Worm (Caenorhabditis elegans) whole organism, young adult: Measurements from ENCODE around the gene dpf-1.
"Not testable (repeated sequence)": the region's sequence is repeated elsewhere in the genome, so short reads cannot be mapped to it uniquely, and the experiment has no call there.

Experiments
- B0261.1 ChIP-seq: sonication (generic microtip); optimal IDR thresholded peaks from 2 replicates; lab custom pipeline; 2016; ENCODE audit warnings: mild to moderate bottlenecking, missing genetic modification characterization, moderate library complexity, missing compliant biosample characterization
- D2030.7 ChIP-seq: fragments of 200-800 bp; sonication (Bioruptor generic); IDR thresholded peaks from 2 replicates; pipeline ENCODE4 v1.3.6; 2022; ENCODE audit warnings: missing genetic modification reagents, missing genetic modification characterization, missing compliant biosample characterization
- F49E8.2 ChIP-seq: sonication (generic microtip); optimal IDR thresholded peaks from 3 replicates; lab custom pipeline; 2017; ENCODE audit warnings: missing genetic modification characterization, mild to moderate bottlenecking, missing compliant biosample characterization, antibody characterized with exemption, moderate library complexity; ENCODE audit not compliant: insufficient read depth
- F55B11.4 ChIP-seq: sonication (generic microtip); optimal IDR thresholded peaks from 2 replicates; lab custom pipeline; 2016; ENCODE audit warnings: missing compliant biosample characterization, missing genetic modification characterization, borderline replicate concordance; ENCODE audit not compliant: insufficient read depth
- K12H6.12 ChIP-seq: fragments of 200-800 bp; sonication (Bioruptor generic); optimal IDR thresholded peaks from 2 replicates; lab custom pipeline; 2018; ENCODE audit warnings: mild to moderate bottlenecking, missing genetic modification characterization, missing compliant biosample characterization
- Y53F4B.3 ChIP-seq: fragments of 200-800 bp; sonication (Bioruptor generic); IDR thresholded peaks from 2 replicates; pipeline ENCODE4 v1.3.6; 2022; ENCODE audit warnings: missing genetic modification reagents, missing genetic modification characterization, missing compliant biosample characterization
- Y53G8AR.9 ChIP-seq: fragments of 200-800 bp; sonication (Bioruptor generic); conservative IDR thresholded peaks from 2 replicates; pipeline ENCODE4 v1.3.6; 2022; ENCODE audit warnings: missing genetic modification reagents, missing genetic modification characterization, missing compliant biosample characterization
- aptf-2 ChIP-seq: fragments of 200-800 bp; sonication (Bioruptor generic); conservative IDR thresholded peaks from 2 replicates; pipeline ENCODE4 v1.3.6; 2022; ENCODE audit warnings: missing genetic modification reagents, missing genetic modification characterization, missing compliant biosample characterization
- aptf-3 ChIP-seq: fragments of 200-800 bp; sonication (Bioruptor generic); IDR thresholded peaks from 2 replicates; pipeline ENCODE4 v1.3.6; 2022; ENCODE audit warnings: missing genetic modification characterization, missing compliant biosample characterization
- atf-7 ChIP-seq: sonication (generic microtip); optimal IDR thresholded peaks from 2 replicates; lab custom pipeline; 2017; ENCODE audit warnings: mild to moderate bottlenecking, missing genetic modification characterization, missing compliant biosample characterization
- attf-3 ChIP-seq: fragments of 200-800 bp; sonication (Bioruptor generic); conservative IDR thresholded peaks from 2 replicates; pipeline ENCODE4 v1.3.6; 2022; ENCODE audit warnings: missing genetic modification reagents, missing genetic modification characterization, missing compliant biosample characterization
- bed-1 ChIP-seq: fragments of 200-800 bp; sonication (Bioruptor generic); IDR thresholded peaks from 2 replicates; pipeline ENCODE4 v1.3.6; 2022; ENCODE audit warnings: missing genetic modification reagents, missing genetic modification characterization, missing compliant biosample characterization
- cebp-2 ChIP-seq: fragments of 200-800 bp; sonication (Bioruptor generic); IDR thresholded peaks from 2 replicates; pipeline ENCODE4 v1.3.6; 2022; ENCODE audit warnings: missing genetic modification characterization, missing compliant biosample characterization
- ceh-100 ChIP-seq: fragments of 200-800 bp; sonication (Bioruptor generic); IDR thresholded peaks from 2 replicates; pipeline ENCODE4 v1.3.6; 2022; ENCODE audit warnings: missing genetic modification reagents, missing genetic modification characterization, missing compliant biosample characterization
- ceh-79 ChIP-seq: sonication (generic microtip); optimal IDR thresholded peaks from 2 replicates; lab custom pipeline; 2017; ENCODE audit warnings: mild to moderate bottlenecking, missing genetic modification characterization, missing compliant biosample characterization
- die-1 ChIP-seq: sonication (generic microtip); optimal IDR thresholded peaks from 2 replicates; lab custom pipeline; 2016; ENCODE audit warnings: missing genotype, mild to moderate bottlenecking, missing genetic modification characterization, missing compliant biosample characterization
- him-1 ChIP-seq: sonication (generic microtip); optimal IDR thresholded peaks from 2 replicates; lab custom pipeline; 2016; ENCODE audit warnings: missing genotype, missing genetic modification reagents, missing genetic modification characterization, missing compliant biosample characterization
- hlh-12 ChIP-seq: sonication (generic microtip); optimal IDR thresholded peaks from 2 replicates; lab custom pipeline; 2016; ENCODE audit warnings: missing genetic modification characterization, missing compliant biosample characterization
- hmg-20 ChIP-seq: fragments of 200-800 bp; sonication (Bioruptor generic); IDR thresholded peaks from 2 replicates; pipeline ENCODE4 v1.3.6; 2022; ENCODE audit warnings: missing genetic modification reagents, missing genetic modification characterization, missing compliant biosample characterization
- hsf-1 ChIP-seq: fragments of 200-800 bp; sonication (Bioruptor generic); IDR thresholded peaks from 2 replicates; pipeline ENCODE4 v1.3.6; 2022; ENCODE audit warnings: missing genetic modification reagents, missing genetic modification characterization, missing compliant biosample characterization
- lag-1 ChIP-seq: fragments of 200-800 bp; sonication (Bioruptor generic); IDR thresholded peaks from 2 replicates; pipeline ENCODE4 v1.3.6; 2022; ENCODE audit warnings: missing genetic modification reagents, missing genetic modification characterization, missing compliant biosample characterization
- let-526 ChIP-seq: fragments of 200-800 bp; sonication (Bioruptor generic); IDR thresholded peaks from 2 replicates; pipeline ENCODE4 v1.3.6; 2022; ENCODE audit warnings: missing genetic modification reagents, missing genetic modification characterization, missing compliant biosample characterization
- madf-8 ChIP-seq: fragments of 200-800 bp; sonication (Bioruptor generic); conservative IDR thresholded peaks from 2 replicates; pipeline ENCODE4 v1.3.6; 2022; ENCODE audit warnings: missing genetic modification reagents, missing genetic modification characterization, missing compliant biosample characterization
- mel-28 ChIP-seq: sonication (generic microtip); optimal IDR thresholded peaks from 2 replicates; lab custom pipeline; 2016; ENCODE audit warnings: borderline replicate concordance, mild to moderate bottlenecking, missing genetic modification characterization, missing compliant biosample characterization
- nfya-2 ChIP-seq: fragments of 200-800 bp; sonication (Bioruptor generic); IDR thresholded peaks from 2 replicates; pipeline ENCODE4 v1.3.6; 2022; ENCODE audit warnings: missing genetic modification reagents, missing genetic modification characterization, missing compliant biosample characterization
- nfyb-1 ChIP-seq: fragments of 200-800 bp; sonication (Bioruptor generic); IDR thresholded peaks from 2 replicates; pipeline ENCODE4 v1.3.6; 2022; ENCODE audit warnings: missing genetic modification reagents, missing genetic modification characterization, missing compliant biosample characterization
- nhr-179 ChIP-seq: sonication (generic microtip); optimal IDR thresholded peaks from 2 replicates; lab custom pipeline; 2016; ENCODE audit warnings: mild to moderate bottlenecking, missing genetic modification characterization, missing compliant biosample characterization
- rpc-1 ChIP-seq, 2 experiments: fragments of 150-350 bp in 1 of 2; sonication (generic microtip) in 1 of 2; optimal IDR thresholded peaks; 2 replicates each; lab custom pipeline; 2014 to 2018; ENCODE audit warnings: missing biosample characterization in 1 of 2, missing genetic modification characterization in 1 of 2, missing genetic modification reagents in 1 of 2, missing genotype in 1 of 2
- sea-2 ChIP-seq: fragments of 200-800 bp; sonication (Bioruptor generic); IDR thresholded peaks from 2 replicates; pipeline ENCODE4 v1.3.6; 2022; ENCODE audit warnings: missing genetic modification characterization, missing compliant biosample characterization
- tbp1 ChIP-seq: fragments of 200-800 bp; sonication (Bioruptor generic); optimal IDR thresholded peaks from 2 replicates; lab custom pipeline; 2018; ENCODE audit warnings: mild to moderate bottlenecking, missing genetic modification characterization, missing compliant biosample characterization
- tbx-9 ChIP-seq: sonication (generic microtip); optimal IDR thresholded peaks from 2 replicates; lab custom pipeline; 2016; ENCODE audit warnings: borderline replicate concordance, missing genetic modification characterization, inconsistent platforms, missing compliant biosample characterization
- ztf-18 ChIP-seq: sonication (generic microtip); optimal IDR thresholded peaks from 2 replicates; lab custom pipeline; 2016; ENCODE audit warnings: missing genotype, mild to moderate bottlenecking, missing genetic modification characterization, missing compliant biosample characterization
- ztf-25 ChIP-seq: fragments of 200-800 bp; sonication (Bioruptor generic); IDR thresholded peaks from 2 replicates; pipeline ENCODE4 v1.3.6; 2022; ENCODE audit warnings: missing genetic modification reagents, missing genetic modification characterization, missing compliant biosample characterization
- ztf-6 ChIP-seq: fragments of 200-800 bp; sonication (Bioruptor generic); IDR thresholded peaks from 2 replicates; pipeline ENCODE4 v1.3.6; 2022; ENCODE audit warnings: missing genetic modification reagents, missing genetic modification characterization, missing compliant biosample characterization

Gene dpf-1

ce11 chrV:15429125-15429524, 42.0 kb upstream of the dpf-1 start:
- TF ChIP-seq aptf-3 (0 out of 2 replicates have a peak, but pooled peaks have one; percentile 56), tbp1 (GFP tag; lab: Kevin White, UChicago) (peak; percentile 86), cebp-2 (GFP tag; lab: Robert Waterston, UW) (peak; percentile 76; the same call in 1 of the 2 replicates), ztf-25 (GFP tag; lab: Robert Waterston, UW) (peak; percentile 87; the same call in 1 of the 2 replicates), let-526 (GFP tag; lab: Robert Waterston, UW) (0 out of 2 replicates have a peak, but pooled peaks have one; percentile 13), B0261.1 (tag; lab: Kevin White, UChicago) (peak; percentile 64), hsf-1 (peak; percentile 68; the same call in 1 of the 2 replicates), Y53F4B.3 (GFP tag; lab: Robert Waterston, UW) (peak; percentile 49; the same call in 1 of the 2 replicates), rpc-1 (tag; optimal IDR thresholded peaks at IDR 0.05; lab: Kevin White, UChicago) (peak; percentile 58)
- not testable (repeated sequence) for TF ChIP-seq rpc-1 (optimal IDR thresholded peaks at IDR 0.05; lab: Kevin White, UChicago)

- TF ChIP-seq sea-2 (GFP tag; lab: Robert Waterston, UW) (no peak), bed-1 (0 out of 2 replicates have a peak, but pooled peaks have one; percentile 12), attf-3 (0 out of 2 replicates have a peak, but pooled peaks have one; percentile 14), ceh-79 (tag; lab: Kevin White, UChicago) (no peak), nfya-2 (0 out of 2 replicates have a peak, but pooled peaks have one; percentile 35), die-1 (tag; lab: Kevin White, UChicago) (no peak), ztf-6 (GFP tag; lab: Robert Waterston, UW) (peak; percentile 63; the same call in 1 of the 2 replicates), lag-1 (GFP tag; lab: Robert Waterston, UW) (0 out of 2 replicates have a peak, but pooled peaks have one; percentile 66), tbx-9 (tag; lab: Kevin White, UChicago) (no peak), aptf-2 (0 out of 2 replicates have a peak, but pooled peaks have one; percentile 61), F55B11.4 (peak; percentile 20)
These were observed 39.6 kb upstream of the dpf-1 start for ce11 chrV:15431322-15432052.

ce11 chrV:15432457-15432856, 38.7 kb upstream of the dpf-1 start, which contains the start of gene T26H5.8:
Gene T26H5.8 (minus strand): TSS chrV:15432726.
- TF ChIP-seq hmg-20 (GFP tag; lab: Robert Waterston, UW) = no peak
- no peak for TF ChIP-seq mel-28 (tag; lab: Kevin White, UChicago)
- TF ChIP-seq him-1 = no peak
- no peak for TF ChIP-seq nhr-179 (tag; lab: Kevin White, UChicago)
- TF ChIP-seq Y53G8AR.9 (GFP tag; lab: Robert Waterston, UW) = no peak
- TF ChIP-seq ztf-18 (tag; lab: Kevin White, UChicago) = no peak
- no peak for TF ChIP-seq nfyb-1 (GFP tag; lab: Robert Waterston, UW)
- TF ChIP-seq hlh-12 = no peak
- TF ChIP-seq D2030.7 (GFP tag; lab: Robert Waterston, UW) = no peak
- no peak for TF ChIP-seq ceh-100 (GFP tag; lab: Robert Waterston, UW)
- no peak for TF ChIP-seq tbp1 (GFP tag; lab: Kevin White, UChicago)
- TF ChIP-seq madf-8 (GFP tag; lab: Robert Waterston, UW) = no peak
- no peak for TF ChIP-seq K12H6.12 (tag; lab: Kevin White, UChicago)
- TF ChIP-seq atf-7 (tag; lab: Kevin White, UChicago) = no peak
- TF ChIP-seq lag-1 (GFP tag; lab: Robert Waterston, UW) = no peak
- no peak for TF ChIP-seq F49E8.2 (tag; lab: Kevin White, UChicago)
- TF ChIP-seq, all 124 proteins: peak for 0
